Worm (Caenorhabditis elegans): ENCODE measurements around the gene Y76B12C.9.

ce11 chrIV:2052337-2052736 is 15.5 kb upstream of the Y76B12C.9 start:
- no peak for TF ChIP-seq ceh-82 (tag; optimal IDR thresholded peaks at IDR 0.05)
- no peak for TF ChIP-seq fos-1 (tag; optimal IDR thresholded peaks at IDR 0.05)
- no peak for TF ChIP-seq nhr-42 (GFP tag; IDR thresholded peaks at IDR 0.05)
- TF ChIP-seq F10B5.3 (tag; optimal IDR thresholded peaks at IDR 0.05), result no peak
- no peak for TF ChIP-seq snpc-4 (tag; optimal IDR thresholded peaks at IDR 0.05)

Data from whole organism, L4 larva.